Fruit fly (Drosophila melanogaster): ENCODE results near the gene CG16782.
A peak's percentile ranks its signal among the peaks of the same experiment; 100 is the strongest.

CG16782 gene

dm6 chrX:3474476-3475439 is 14.7 kb upstream of the CG16782 start, which contains the start of gene CG12206 (continued):
- peak; percentile 3 for TF ChIP-seq CG8281 (tag; optimal IDR thresholded peaks at IDR 0.05)
- no peak for TF ChIP-seq psq (GFP tag; optimal IDR thresholded peaks at IDR 0.05)
- peak; percentile 27; the same call in 1 of the 2 replicates for TF ChIP-seq CG4404 (GFP tag; IDR thresholded peaks at IDR 0.05)
- TF ChIP-seq H15 (GFP tag; IDR thresholded peaks at IDR 0.05): no peak
- TF ChIP-seq hth (optimal IDR thresholded peaks at IDR 0.05): no peak
- no peak for TF ChIP-seq CG10431 (GFP tag; optimal IDR thresholded peaks at IDR 0.05)
- no peak for TF ChIP-seq gt (GFP tag; IDR thresholded peaks at IDR 0.05)

dm6 chrX:3473636-3474035 is 13.6 kb upstream of the CG16782 start:
- TF ChIP-seq trh (GFP tag; optimal IDR thresholded peaks at IDR 0.05): no peak
- no peak for TF ChIP-seq CG34224 (GFP tag; IDR thresholded peaks at IDR 0.05; ENCODE audit: partially characterized antibody)
- TF ChIP-seq Ptx1 (GFP tag; IDR thresholded peaks at IDR 0.05): no peak
- TF ChIP-seq crc (GFP tag; optimal IDR thresholded peaks at IDR 0.05): no peak
- no peak for TF ChIP-seq nerfin-2 (GFP tag; IDR thresholded peaks at IDR 0.05; ENCODE audit: partially characterized antibody)
- no peak for TF ChIP-seq Hmx (GFP tag; optimal IDR thresholded peaks at IDR 0.05)
- peak; percentile 53 for TF ChIP-seq D19B (GFP tag; optimal IDR thresholded peaks at IDR 0.05)
- TF ChIP-seq CG18476 (GFP tag; optimal IDR thresholded peaks at IDR 0.05): no peak
- peak; percentile 23 for TF ChIP-seq D19A (tag; optimal IDR thresholded peaks at IDR 0.05)
- TF ChIP-seq row (GFP tag; IDR thresholded peaks at IDR 0.05): peak; percentile 31; the same call in 2 of the 3 replicates
- TF ChIP-seq CG8359 (GFP tag; optimal IDR thresholded peaks at IDR 0.05; ENCODE audit: borderline replicate concordance): no peak
- no peak for TF ChIP-seq ems (GFP tag; optimal IDR thresholded peaks at IDR 0.05)
- TF ChIP-seq Rfx (GFP tag; IDR thresholded peaks at IDR 0.05): peak; percentile 40; the same call in 1 of the 2 replicates
- TF ChIP-seq grau (tag; optimal IDR thresholded peaks at IDR 0.05): peak; percentile 14
- no peak for TF ChIP-seq CG13296 (GFP tag; optimal IDR thresholded peaks at IDR 0.05)
- no peak for TF ChIP-seq chinmo (GFP tag; IDR thresholded peaks at IDR 0.05; ENCODE audit: partially characterized antibody)
- TF ChIP-seq CG3281 (GFP tag; optimal IDR thresholded peaks at IDR 0.05): no peak
- peak; percentile 90 for TF ChIP-seq sd (tag; optimal IDR thresholded peaks at IDR 0.05)
- TF ChIP-seq mam (GFP tag; optimal IDR thresholded peaks at IDR 0.05): no peak
- TF ChIP-seq CG10565 (GFP tag; optimal IDR thresholded peaks at IDR 0.05): no peak
- TF ChIP-seq CG18262 (tag; optimal IDR thresholded peaks at IDR 0.05): no peak
- no peak for TF ChIP-seq Spps (tag; optimal IDR thresholded peaks at IDR 0.05)
- no peak for TF ChIP-seq caup (GFP tag; optimal IDR thresholded peaks at IDR 0.05; ENCODE audit: severe bottlenecking)
- TF ChIP-seq CG6689 (GFP tag; IDR thresholded peaks at IDR 0.05): no peak
- no peak for TF ChIP-seq HLH4C (GFP tag; IDR thresholded peaks at IDR 0.05; ENCODE audit: partially characterized antibody)
- no peak for TF ChIP-seq bcd (GFP tag; optimal IDR thresholded peaks at IDR 0.05)
- TF ChIP-seq gcm2 (GFP tag; optimal IDR thresholded peaks at IDR 0.05): no peak
- no peak for TF ChIP-seq dm (GFP tag; optimal IDR thresholded peaks at IDR 0.05)
- no peak for TF ChIP-seq HmgZ (tag; optimal IDR thresholded peaks at IDR 0.05)
- TF ChIP-seq CG2116 (GFP tag; optimal IDR thresholded peaks at IDR 0.05): no peak
- no peak for TF ChIP-seq chm (GFP tag; IDR thresholded peaks at IDR 0.05)
- TF ChIP-seq Antp (GFP tag; optimal IDR thresholded peaks at IDR 0.05): no peak
- TF ChIP-seq CG5245 (GFP tag; optimal IDR thresholded peaks at IDR 0.05): no peak
- no peak for TF ChIP-seq vvl (GFP tag; IDR thresholded peaks at IDR 0.05)
- peak; percentile 38 for TF ChIP-seq gem (tag; optimal IDR thresholded peaks at IDR 0.05)
- TF ChIP-seq abd-A (tag; optimal IDR thresholded peaks at IDR 0.05): peak; percentile 53
